Fruit fly (Drosophila melanogaster) whole organism, prepupa: Measurements from ENCODE around the gene CG7483.

Experiments used
- Blimp-1 ChIP-seq: fragments of 200-800 bp; sonication (Bioruptor generic); optimal IDR thresholded peaks from 3 replicates; lab custom pipeline; 2017; ENCODE audit warnings: missing biosample characterization, missing genetic modification characterization, mild to moderate bottlenecking, moderate library complexity, missing genetic modification reagents
- Smox ChIP-seq: fragments of 200-800 bp; sonication (Bioruptor generic); optimal IDR thresholded peaks from 3 replicates; lab custom pipeline; 2016; ENCODE audit warnings: missing biosample characterization, missing genetic modification characterization
- ss ChIP-seq, 2 experiments: fragments of 200-800 bp; sonication (Bioruptor generic); optimal IDR thresholded peaks; 2 replicates in 1 of 2; 3 replicates in 1 of 2; lab custom pipeline; 2017 to 2018; ENCODE audit warnings: mild to moderate bottlenecking in 2 of 2, missing biosample characterization in 2 of 2, missing genetic modification characterization in 2 of 2, moderate library complexity in 1 of 2

DNA sequence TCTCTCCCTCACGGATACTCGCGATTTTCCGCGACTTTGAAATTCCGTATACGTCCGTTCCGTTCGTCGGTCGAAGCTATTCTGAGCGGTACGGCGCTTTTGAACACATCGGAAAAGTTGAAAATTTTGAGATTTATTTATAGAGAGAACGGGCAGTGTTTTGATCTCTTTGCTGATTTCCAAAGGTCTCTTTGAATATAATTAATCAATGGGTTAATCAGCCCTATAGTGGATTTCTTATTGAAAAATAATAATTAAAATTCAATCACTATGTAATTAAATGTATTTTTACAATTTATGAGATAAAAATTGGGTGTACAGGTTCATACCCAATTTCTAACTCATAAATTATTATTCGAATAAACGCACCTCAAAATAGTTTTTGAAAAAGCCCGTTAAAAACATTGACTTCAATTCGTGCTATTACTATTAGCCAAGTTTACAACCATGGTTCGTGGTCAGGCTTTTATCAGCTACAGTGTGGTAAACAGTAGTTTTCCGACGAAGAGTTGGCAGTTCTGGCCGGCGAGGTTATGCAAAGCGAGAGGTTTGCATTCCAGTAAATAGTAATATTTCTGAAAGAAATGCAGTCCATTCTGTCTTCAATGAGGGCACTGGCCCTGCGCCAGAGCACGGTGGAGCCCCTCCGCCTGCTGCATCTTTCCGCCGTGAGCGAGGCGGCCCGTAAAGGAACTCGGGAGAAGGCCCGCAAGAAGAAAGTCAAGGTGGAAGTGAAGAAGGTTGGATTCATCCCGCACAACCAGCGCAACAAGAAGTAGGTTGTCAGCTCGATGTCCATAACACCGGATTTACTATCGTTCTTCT lies 11.9 kb upstream of the CG7483 start, which contains the start of the genes CG9626 and mRpL1:
- TF ChIP-seq Blimp-1 (GFP tag; lab: Kevin White, UChicago) (no peak), Smox (GFP tag; lab: Kevin White, UChicago) (no peak), ss (GFP tag; optimal IDR thresholded peaks at IDR 0.05; lab: Kevin White, UChicago) (no peak)
